Worm (Caenorhabditis elegans): ENCODE measurements around the gene ZK829.7.

Gene ZK829.7

DNA sequence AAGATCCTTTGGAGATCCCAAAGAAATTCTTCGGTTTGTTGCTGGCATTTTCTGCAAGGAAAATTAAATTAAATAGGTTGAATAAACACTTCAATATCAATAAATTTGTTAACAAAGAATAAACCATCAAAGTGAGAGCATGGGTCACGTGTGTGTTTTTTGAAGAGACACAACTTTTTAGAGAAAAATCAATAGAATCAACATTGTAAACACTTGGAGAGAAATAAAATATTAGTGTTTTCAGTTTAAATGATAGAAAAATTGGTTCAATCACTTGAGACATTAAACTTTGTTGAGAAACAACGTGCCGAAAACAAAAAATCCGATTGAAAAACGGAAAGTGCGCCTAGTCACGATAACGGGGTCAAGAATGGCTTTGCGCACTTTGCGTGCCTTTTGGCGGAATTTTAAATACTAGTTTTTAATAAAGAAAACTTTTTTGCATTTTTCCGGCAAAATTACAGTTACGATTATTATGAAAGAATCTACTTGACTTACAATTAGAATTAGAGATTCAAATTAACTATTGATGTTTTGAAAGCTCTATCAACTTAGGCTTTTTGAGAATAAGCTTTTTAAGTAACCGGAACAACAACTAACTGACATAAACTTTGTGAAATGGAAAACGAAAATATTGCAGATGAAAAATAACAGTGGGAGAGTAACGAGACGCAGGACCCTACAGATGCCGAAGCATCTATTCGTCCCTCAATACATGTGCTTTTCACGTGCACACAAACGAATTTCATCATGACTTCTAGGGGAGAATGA, at the start of gene ZK829.7:
ZK829.7 (minus strand) TSS at position 51 of the 771 bp plus-strand sequence.
- no peak for TF ChIP-seq nhr-76 (tag; optimal IDR thresholded peaks at IDR 0.05)
- no peak for TF ChIP-seq egl-5 (tag; optimal IDR thresholded peaks at IDR 0.05)
- no peak for TF ChIP-seq ztf-11 (tag; optimal IDR thresholded peaks at IDR 0.05)
- peak in 1 of 3 experiments; percentile 26 for TF ChIP-seq elt-3 (tag; optimal IDR thresholded peaks at IDR 0.05)
- TF ChIP-seq ceh-28 (tag; optimal IDR thresholded peaks at IDR 0.05): peak; percentile 56
- peak; percentile 59 for TF ChIP-seq lsy-12 (tag; optimal IDR thresholded peaks at IDR 0.05)
- peak; percentile 88 for TF ChIP-seq pha-4 (tag; optimal IDR thresholded peaks at IDR 0.05)
- peak; percentile 32 for TF ChIP-seq nhr-43 (tag; optimal IDR thresholded peaks at IDR 0.05; ENCODE audit: poor library complexity, severe bottlenecking)
- TF ChIP-seq nhr-237 (tag; optimal IDR thresholded peaks at IDR 0.05): peak; percentile 11
- TF ChIP-seq mml-1 (tag; optimal IDR thresholded peaks at IDR 0.05): peak; percentile 98
- no peak for TF ChIP-seq nhr-28 (tag; optimal IDR thresholded peaks at IDR 0.05)
- no peak for TF ChIP-seq sea-2 (GFP tag; optimal IDR thresholded peaks at IDR 0.05)
- TF ChIP-seq unc-62 (GFP tag; optimal IDR thresholded peaks at IDR 0.05): no peak
- TF ChIP-seq snpc-4 (tag; optimal IDR thresholded peaks at IDR 0.05): peak; percentile 29
- TF ChIP-seq ceh-16 (tag; optimal IDR thresholded peaks at IDR 0.05): no peak
- no peak for TF ChIP-seq skn-1 (tag; optimal IDR thresholded peaks at IDR 0.05)
- peak; percentile 60 for TF ChIP-seq hmg-11 (tag; optimal IDR thresholded peaks at IDR 0.05)
- no peak for TF ChIP-seq fkh-10 (GFP tag; optimal IDR thresholded peaks at IDR 0.05)
- TF ChIP-seq nfya-1 (tag; optimal IDR thresholded peaks at IDR 0.05; ENCODE audit: insufficient read depth): peak; percentile 39
- TF ChIP-seq nhr-77 (tag; optimal IDR thresholded peaks at IDR 0.05): no peak
- no peak for TF ChIP-seq daf-12 (tag; optimal IDR thresholded peaks at IDR 0.05)
- peak; percentile 16 for TF ChIP-seq nhr-25 (tag; optimal IDR thresholded peaks at IDR 0.05)
- TF ChIP-seq nhr-11 (tag; optimal IDR thresholded peaks at IDR 0.05): no peak
- TF ChIP-seq lin-15B (tag; optimal IDR thresholded peaks at IDR 0.05): peak; percentile 76
- TF ChIP-seq elt-2 (tag; optimal IDR thresholded peaks at IDR 0.05): peak; percentile 44
- no peak for TF ChIP-seq ztf-4 (tag; optimal IDR thresholded peaks at IDR 0.05)
- TF ChIP-seq aly-2 (tag; optimal IDR thresholded peaks at IDR 0.05): no peak
- TF ChIP-seq eor-1 (tag; optimal IDR thresholded peaks at IDR 0.05): no peak
- TF ChIP-seq fkh-2 (tag; optimal IDR thresholded peaks at IDR 0.05): no peak
- TF ChIP-seq ceh-82 (tag; optimal IDR thresholded peaks at IDR 0.05): peak; percentile 60
- peak; percentile 52 for TF ChIP-seq tbx-2 (tag; optimal IDR thresholded peaks at IDR 0.05)
- no peak for TF ChIP-seq ama-1 (optimal IDR thresholded peaks at IDR 0.05)
- TF ChIP-seq nhr-67 (tag; optimal IDR thresholded peaks at IDR 0.05): no peak
- no peak for TF ChIP-seq ceh-9 (tag; optimal IDR thresholded peaks at IDR 0.05)
- TF ChIP-seq elt-1 (tag; optimal IDR thresholded peaks at IDR 0.05): no peak
- TF ChIP-seq R02D3.7 (tag; optimal IDR thresholded peaks at IDR 0.05): peak; percentile 49
- no peak for TF ChIP-seq mdl-1 (tag; optimal IDR thresholded peaks at IDR 0.05)
- no peak for TF ChIP-seq ZK546.5 (tag; optimal IDR thresholded peaks at IDR 0.05)
- TF ChIP-seq unc-39 (tag; optimal IDR thresholded peaks at IDR 0.05): no peak
- no peak for TF ChIP-seq egl-27 (tag; optimal IDR thresholded peaks at IDR 0.05)
- no peak for TF ChIP-seq zag-1 (tag; optimal IDR thresholded peaks at IDR 0.05)
- TF ChIP-seq pqm-1 (tag; optimal IDR thresholded peaks at IDR 0.05): no peak
- TF ChIP-seq jun-1 (tag; optimal IDR thresholded peaks at IDR 0.05): peak; percentile 46
- TF ChIP-seq lin-39 (tag; optimal IDR thresholded peaks at IDR 0.05): no peak
- TF ChIP-seq nhr-23 (tag; optimal IDR thresholded peaks at IDR 0.05): peak; percentile 90

DNA sequence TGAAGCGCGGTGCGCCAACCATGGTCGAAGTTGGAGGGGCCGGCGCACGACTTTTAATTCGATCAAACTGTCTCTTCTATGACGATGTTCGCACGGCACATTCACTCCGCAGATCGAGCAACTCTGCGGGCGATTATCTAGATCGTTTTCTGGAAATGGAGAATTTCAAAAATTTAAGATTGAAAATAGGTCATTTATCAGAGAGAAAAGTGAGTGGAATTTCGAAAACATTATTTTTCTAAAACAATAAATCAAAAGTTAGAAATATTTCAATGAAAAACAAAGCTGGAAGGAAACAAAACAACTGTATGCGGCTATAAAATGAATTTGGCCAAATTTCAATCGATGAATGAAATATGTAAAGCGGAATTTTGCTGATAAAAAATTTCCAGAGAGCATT, 49.5 kb upstream of the ZK829.7 start, which contains the start of the genes ZK617.26 and unc-22:
ZK617.26 (minus strand) TSS at position 101 of the 400 bp plus-strand sequence.
unc-22 (minus strand) TSS at position 149 of the 400 bp plus-strand sequence.
- TF ChIP-seq mml-1 (tag; optimal IDR thresholded peaks at IDR 0.05) (no peak), fos-1 (tag; optimal IDR thresholded peaks at IDR 0.05) (no peak), nhr-23 (tag; optimal IDR thresholded peaks at IDR 0.05) (no peak), sea-2 (GFP tag; optimal IDR thresholded peaks at IDR 0.05) (no peak), unc-62 (GFP tag; optimal IDR thresholded peaks at IDR 0.05) (no peak), fkh-2 (tag; optimal IDR thresholded peaks at IDR 0.05) (no peak), fkh-10 (GFP tag; optimal IDR thresholded peaks at IDR 0.05) (no peak), nhr-25 (tag; optimal IDR thresholded peaks at IDR 0.05) (no peak), ZK546.5 (tag; optimal IDR thresholded peaks at IDR 0.05) (no peak), nfya-1 (tag; optimal IDR thresholded peaks at IDR 0.05; ENCODE audit: insufficient read depth) (no peak)

All from whole organism, L3 larva.